Worm (Caenorhabditis elegans): Measurements from ENCODE around the gene gpa-11.

The gpa-11 gene

ce11 chrII:4258683-4259082, 11.7 kb downstream of the gpa-11 start, which contains the start of gene clec-135:
Gene clec-135, minus strand, starts transcription at chrII:4258783.
- TF ChIP-seq ceh-9 (tag; optimal IDR thresholded peaks at IDR 0.05), result no peak
- TF ChIP-seq ceh-31 (tag; optimal IDR thresholded peaks at IDR 0.05), result no peak
- TF ChIP-seq hlh-13 (GFP tag; optimal IDR thresholded peaks at IDR 0.05), result no peak
- TF ChIP-seq ceh-2 (tag; optimal IDR thresholded peaks at IDR 0.05), result no peak
- no peak for TF ChIP-seq odd-2 (tag; optimal IDR thresholded peaks at IDR 0.05)
- no peak for TF ChIP-seq fkh-10 (GFP tag; optimal IDR thresholded peaks at IDR 0.05)
- TF ChIP-seq nfya-1 (tag; optimal IDR thresholded peaks at IDR 0.05), result no peak
- no peak for TF ChIP-seq tbx-2 (tag; optimal IDR thresholded peaks at IDR 0.05)
- no peak for TF ChIP-seq Y22D7AL.16 (tag; optimal IDR thresholded peaks at IDR 0.05)
- no peak for TF ChIP-seq ceh-19 (GFP tag; optimal IDR thresholded peaks at IDR 0.05)
- no peak for TF ChIP-seq madf-2 (tag; optimal IDR thresholded peaks at IDR 0.05)
- TF ChIP-seq hlh-6 (tag; optimal IDR thresholded peaks at IDR 0.05), result no peak
- TF ChIP-seq gmeb-2 (tag; optimal IDR thresholded peaks at IDR 0.05), result no peak
- no peak for TF ChIP-seq elt-4 (tag; optimal IDR thresholded peaks at IDR 0.05)
- TF ChIP-seq pros-1 (tag; optimal IDR thresholded peaks at IDR 0.05), result no peak
- no peak for TF ChIP-seq ceh-45 (GFP tag; IDR thresholded peaks at IDR 0.05)
- no peak for TF ChIP-seq ceh-24 (tag; optimal IDR thresholded peaks at IDR 0.05)

ce11 chrII:4267711-4268110, 20.7 kb downstream of the gpa-11 start:
- no peak for TF ChIP-seq unc-55 (GFP tag; optimal IDR thresholded peaks at IDR 0.05)
- TF ChIP-seq unc-42 (tag; optimal IDR thresholded peaks at IDR 0.05), result no peak
- TF ChIP-seq pat-9 (tag; optimal IDR thresholded peaks at IDR 0.05), result no peak
- TF ChIP-seq zip-5 (tag; optimal IDR thresholded peaks at IDR 0.05), result no peak
- no peak for TF ChIP-seq ceh-34 (tag; optimal IDR thresholded peaks at IDR 0.05)
- no peak for TF ChIP-seq hlh-30 (tag; optimal IDR thresholded peaks at IDR 0.05; ENCODE audit: insufficient read depth)
- TF ChIP-seq fkh-6 (tag; optimal IDR thresholded peaks at IDR 0.05), result no peak
- no peak for TF ChIP-seq ahr-1 (tag; optimal IDR thresholded peaks at IDR 0.05)
- TF ChIP-seq sox-2 (GFP tag; IDR thresholded peaks at IDR 0.05), result no peak
- no peak for TF ChIP-seq C38D4.7 (GFP tag; optimal IDR thresholded peaks at IDR 0.05)
- TF ChIP-seq ref-2 (tag; optimal IDR thresholded peaks at IDR 0.05), result no peak
- no peak for TF ChIP-seq hlh-8 (tag; optimal IDR thresholded peaks at IDR 0.05)

- TF ChIP-seq dve-1 (tag; optimal IDR thresholded peaks at IDR 0.05) (no peak), hlh-15 (tag; optimal IDR thresholded peaks at IDR 0.05) (no peak), syd-9 (tag; optimal IDR thresholded peaks at IDR 0.05) (no peak), dmd-4 (tag; optimal IDR thresholded peaks at IDR 0.05; ENCODE audit: borderline replicate concordance) (no peak), elt-2 (tag; optimal IDR thresholded peaks at IDR 0.05) (no peak), hlh-8 (tag; optimal IDR thresholded peaks at IDR 0.05) (no peak), ztf-16 (tag; optimal IDR thresholded peaks at IDR 0.05) (no peak), F13H6.1 (tag; optimal IDR thresholded peaks at IDR 0.05) (no peak), ama-1 (optimal IDR thresholded peaks at IDR 0.05) (no peak), npax-4 (tag; optimal IDR thresholded peaks at IDR 0.05) (no peak), ceh-22 (tag; optimal IDR thresholded peaks at IDR 0.05) (no peak), fax-1 (tag; optimal IDR thresholded peaks at IDR 0.05) (no peak)
Observed at ce11 chrII:4275637-4276252, 28.7 kb downstream of the gpa-11 start, which contains the start of gene npr-42. Gene npr-42, plus strand, starts transcription at chrII:4276202.

Data from whole organism, late embryonic.